Fruit fly (Drosophila melanogaster) whole organism, embryonic: Measurements from ENCODE around the gene CG17777.
A peak's percentile ranks its signal among the peaks of the same experiment; 100 is the strongest.

Source experiments
- Abd-B ChIP-seq: fragments of 200-800 bp; sonication (Bioruptor generic); optimal IDR thresholded peaks from 2 replicates; lab custom pipeline; 2018; ENCODE audit warnings: missing biosample characterization, mild to moderate bottlenecking, missing genetic modification characterization, moderate library complexity
- Atf6 ChIP-seq: fragments of 200-800 bp; sonication (Bioruptor generic); IDR thresholded peaks from 2 replicates; pipeline ENCODE4 v1.3.6; 2022; ENCODE audit warnings: missing biosample characterization, missing genetic modification characterization
- CG10274 ChIP-seq: fragments of 200-800 bp; sonication (Bioruptor generic); optimal IDR thresholded peaks from 3 replicates; lab custom pipeline; 2017; ENCODE audit warnings: missing biosample characterization, mild to moderate bottlenecking, missing genetic modification characterization
- CG11696 ChIP-seq: fragments of 200-800 bp; sonication (Bioruptor generic); IDR thresholded peaks from 2 replicates; pipeline ENCODE4 v1.3.6; 2022; ENCODE audit warnings: missing biosample characterization, missing genetic modification characterization
- CG12236 ChIP-seq: fragments of 200-800 bp; sonication (Bioruptor generic); optimal IDR thresholded peaks from 2 replicates; lab custom pipeline; 2016; ENCODE audit warnings: missing biosample characterization, missing genetic modification characterization
- CG12659 ChIP-seq: fragments of 200-800 bp; sonication (Bioruptor generic); optimal IDR thresholded peaks from 3 replicates; lab custom pipeline; 2017; ENCODE audit warnings: mild to moderate bottlenecking, missing biosample characterization, missing genetic modification reagents, missing genetic modification characterization
- CG12769 ChIP-seq: fragments of 200-800 bp; sonication (Bioruptor generic); optimal IDR thresholded peaks from 2 replicates; lab custom pipeline; 2019; ENCODE audit warnings: missing biosample characterization, mild to moderate bottlenecking, missing genetic modification characterization, moderate library complexity
- CG14050 ChIP-seq: fragments of 200-800 bp; sonication (Bioruptor generic); IDR thresholded peaks from 3 replicates; pipeline ENCODE4 v1.3.6; 2022; ENCODE audit warnings: missing biosample characterization, missing genetic modification characterization
- CG1529 ChIP-seq: fragments of 200-800 bp; sonication (Bioruptor generic); optimal IDR thresholded peaks from 3 replicates; lab custom pipeline; 2018; ENCODE audit warnings: missing biosample characterization, missing genetic modification characterization
- CG1602 ChIP-seq: fragments of 200-800 bp; sonication (Bioruptor generic); optimal IDR thresholded peaks from 3 replicates; lab custom pipeline; 2016; ENCODE audit warnings: missing biosample characterization, missing genetic modification characterization
- CG17829 ChIP-seq: fragments of 200-800 bp; optimal IDR thresholded peaks from 2 replicates; lab custom pipeline; 2019; ENCODE audit warnings: missing biosample characterization, mild to moderate bottlenecking, missing genetic modification characterization, moderate library complexity
- CG18011 ChIP-seq: fragments of 200-800 bp; sonication (Bioruptor generic); optimal IDR thresholded peaks from 2 replicates; lab custom pipeline; 2017; ENCODE audit warnings: missing biosample characterization, missing genetic modification characterization, mild to moderate bottlenecking, moderate library complexity, missing genotype
- CG2199 ChIP-seq: fragments of 200-800 bp; sonication (Bioruptor generic); IDR thresholded peaks from 3 replicates; pipeline ENCODE4 v1.3.6; 2022; ENCODE audit warnings: missing biosample characterization, missing genetic modification characterization
- CG2712 ChIP-seq: fragments of 200-800 bp; optimal IDR thresholded peaks from 3 replicates; lab custom pipeline; 2019; ENCODE audit warnings: missing biosample characterization, mild to moderate bottlenecking, missing genetic modification characterization, moderate library complexity
- CG2889 ChIP-seq: fragments of 200-800 bp; sonication (Bioruptor generic); IDR thresholded peaks from 3 replicates; pipeline ENCODE4 v1.3.6; 2022; ENCODE audit warnings: missing biosample characterization, missing genetic modification characterization
- CG31388 ChIP-seq: fragments of 200-800 bp; sonication (Bioruptor generic); optimal IDR thresholded peaks from 2 replicates; lab custom pipeline; 2016; ENCODE audit warnings: missing biosample characterization, missing genetic modification characterization
- CG34422 ChIP-seq: fragments of 200-800 bp; sonication (Bioruptor generic); IDR thresholded peaks from 3 replicates; pipeline ENCODE4 v1.3.6; 2022; ENCODE audit warnings: missing biosample characterization, missing genetic modification characterization
- CG3726 ChIP-seq: fragments of 200-800 bp; sonication (Bioruptor generic); IDR thresholded peaks from 3 replicates; pipeline ENCODE4, ENCODE4 v1.3.6; 2022; ENCODE audit warnings: missing biosample characterization, missing genetic modification characterization
- CG3838 ChIP-seq: fragments of 200-800 bp; sonication (Bioruptor generic); optimal IDR thresholded peaks from 3 replicates; lab custom pipeline; 2016; ENCODE audit warnings: missing biosample characterization, missing genetic modification characterization
- CG5180 ChIP-seq: fragments of 200-800 bp; sonication (Bioruptor generic); optimal IDR thresholded peaks from 3 replicates; lab custom pipeline; 2017; ENCODE audit warnings: missing biosample characterization, missing genetic modification characterization, mild to moderate bottlenecking, moderate library complexity, missing genetic modification reagents
- CG7271 ChIP-seq: fragments of 200-800 bp; sonication (Bioruptor generic); optimal IDR thresholded peaks from 2 replicates; lab custom pipeline; 2018; ENCODE audit warnings: missing biosample characterization, mild to moderate bottlenecking, missing genetic modification characterization, moderate library complexity
- CG7839 ChIP-seq: fragments of 200-800 bp; sonication (Bioruptor generic); optimal IDR thresholded peaks from 3 replicates; lab custom pipeline; 2018; ENCODE audit warnings: missing biosample characterization, mild to moderate bottlenecking, missing genetic modification characterization, moderate library complexity
- CG9932 ChIP-seq: fragments of 200-800 bp; sonication (Bioruptor generic); IDR thresholded peaks from 2 replicates; pipeline ENCODE4 v1.3.6; 2022; ENCODE audit warnings: missing biosample characterization, missing genetic modification characterization
- Dek ChIP-seq: fragments of 200-800 bp; sonication (Bioruptor generic); optimal IDR thresholded peaks from 3 replicates; lab custom pipeline; 2019; ENCODE audit warnings: missing biosample characterization, mild to moderate bottlenecking, missing genetic modification characterization, moderate library complexity
- Dll ChIP-seq: fragments of 200-800 bp; sonication (Bioruptor generic); IDR thresholded peaks from 4 replicates; pipeline ENCODE4 v1.3.6; 2022; ENCODE audit warnings: missing biosample characterization, missing genetic modification characterization; ENCODE audit not compliant: partially characterized antibody
- H15 ChIP-seq: fragments of 200-800 bp; sonication (Bioruptor generic); IDR thresholded peaks from 3 replicates; pipeline ENCODE4 v1.3.6; 2022; ENCODE audit warnings: missing biosample characterization, missing genetic modification characterization
- HmgZ ChIP-seq: fragments of 200-800 bp; sonication (Bioruptor generic); optimal IDR thresholded peaks from 2 replicates; lab custom pipeline; 2018; ENCODE audit warnings: missing biosample characterization, mild to moderate bottlenecking, missing genetic modification characterization
- Max ChIP-seq: fragments of 200-800 bp; sonication (Bioruptor generic); optimal IDR thresholded peaks from 2 replicates; lab custom pipeline; 2016; ENCODE audit warnings: missing biosample characterization, mild to moderate bottlenecking, missing genetic modification characterization
- TFAM ChIP-seq: fragments of 200-800 bp; sonication (Bioruptor generic); optimal IDR thresholded peaks from 2 replicates; lab custom pipeline; 2017; ENCODE audit warnings: missing biosample characterization, missing genetic modification characterization, inconsistent platforms
- Usf ChIP-seq: fragments of 200-800 bp; sonication (Bioruptor generic); optimal IDR thresholded peaks from 2 replicates; lab custom pipeline; 2017; ENCODE audit warnings: missing genotype, missing biosample characterization, missing genetic modification characterization
- ap ChIP-seq: fragments of 200-800 bp; sonication (Bioruptor generic); IDR thresholded peaks from 2 replicates; pipeline ENCODE4 v1.3.6; 2022; ENCODE audit warnings: missing biosample characterization, missing genetic modification characterization
- az2 ChIP-seq: fragments of 200-800 bp; sonication (Bioruptor generic); optimal IDR thresholded peaks from 3 replicates; lab custom pipeline; 2016; ENCODE audit warnings: missing biosample characterization, missing genetic modification characterization
- br ChIP-seq: fragments of >200 bp; optimal IDR thresholded peaks from 2 replicates; lab custom pipeline; 2017
- crp ChIP-seq, 2 experiments: fragments of 200-800 bp; sonication (Bioruptor generic); optimal IDR thresholded peaks; 2 replicates in 1 of 2; 3 replicates in 1 of 2; lab custom pipeline; 2017; ENCODE audit warnings: missing biosample characterization in 2 of 2, missing genetic modification characterization in 2 of 2, mild to moderate bottlenecking in 1 of 2, moderate library complexity in 1 of 2
- eve ChIP-seq, 2 experiments: fragments of >200 bp; optimal IDR thresholded peaks; 2 replicates each; lab custom pipeline; 2017; ENCODE audit warnings: missing biosample characterization in 2 of 2, missing genetic modification characterization in 2 of 2
- eyg ChIP-seq: fragments of 200-800 bp; sonication (Bioruptor generic); optimal IDR thresholded peaks from 3 replicates; lab custom pipeline; 2016; ENCODE audit warnings: missing biosample characterization, missing genetic modification characterization
- fru ChIP-seq: fragments of >200 bp; optimal IDR thresholded peaks from 2 replicates; lab custom pipeline; 2017
- gsb ChIP-seq: fragments of 200-800 bp; sonication (Bioruptor generic); IDR thresholded peaks from 2 replicates; pipeline ENCODE4 v1.3.6; 2022; ENCODE audit warnings: missing biosample characterization, missing genetic modification characterization
- ham ChIP-seq: fragments of 200-800 bp; sonication (Bioruptor generic); IDR thresholded peaks from 2 replicates; pipeline ENCODE4 v1.3.6; 2022; ENCODE audit warnings: missing biosample characterization, missing genetic modification characterization
- lola ChIP-seq, 3 experiments: fragments of >200 bp in 2 of 3; fragments of 200-800 bp in 1 of 3; sonication (Bioruptor generic) in 1 of 3; optimal IDR thresholded peaks; 2 replicates each; lab custom pipeline; 2017 to 2019; ENCODE audit warnings: missing biosample characterization in 3 of 3, missing genetic modification characterization in 3 of 3, mild to moderate bottlenecking in 1 of 3, moderate library complexity in 1 of 3
- nau ChIP-seq: fragments of 200-800 bp; sonication (Bioruptor generic); optimal IDR thresholded peaks from 3 replicates; lab custom pipeline; 2017; ENCODE audit warnings: missing biosample characterization, mild to moderate bottlenecking, missing genetic modification characterization, missing genetic modification reagents
- org-1 ChIP-seq: fragments of 200-800 bp; sonication (Bioruptor generic); optimal IDR thresholded peaks from 2 replicates; lab custom pipeline; 2017; ENCODE audit warnings: missing biosample characterization, missing genetic modification characterization
- otp ChIP-seq: fragments of 200-800 bp; sonication (Bioruptor generic); IDR thresholded peaks from 3 replicates; pipeline ENCODE4, ENCODE4 v1.3.6; 2022; ENCODE audit warnings: missing biosample characterization, missing genetic modification characterization
- pb ChIP-seq: fragments of 200-800 bp; sonication (Bioruptor generic); optimal IDR thresholded peaks from 3 replicates; lab custom pipeline; 2016; ENCODE audit warnings: missing biosample characterization, missing genetic modification characterization
- row ChIP-seq: fragments of 200-800 bp; sonication (Bioruptor generic); IDR thresholded peaks from 3 replicates; pipeline ENCODE4 v1.3.6; 2022; ENCODE audit warnings: missing biosample characterization, missing genetic modification characterization
- sc ChIP-seq, 3 experiments: fragments of >200 bp in 2 of 3; fragments of 200-800 bp in 1 of 3; sonication (Bioruptor generic) in 1 of 3; optimal IDR thresholded peaks; 2 replicates in 2 of 3; 3 replicates in 1 of 3; lab custom pipeline; 2017; ENCODE audit warnings: mild to moderate bottlenecking in 1 of 3, missing biosample characterization in 1 of 3, missing genetic modification characterization in 1 of 3, missing genetic modification reagents in 1 of 3
- tll ChIP-seq, 2 experiments: fragments of 200-800 bp in 1 of 2; fragments of >200 bp in 1 of 2; sonication (Bioruptor generic) in 1 of 2; optimal IDR thresholded peaks; 2 replicates each; lab custom pipeline; 2017 to 2019; ENCODE audit warnings: missing biosample characterization in 2 of 2, missing genetic modification characterization in 2 of 2, mild to moderate bottlenecking in 1 of 2, moderate library complexity in 1 of 2
- ttk ChIP-seq: fragments of 200-800 bp; sonication (Bioruptor generic); IDR thresholded peaks from 2 replicates; pipeline ENCODE4 v2.1.2; 2022; ENCODE audit warnings: missing biosample characterization, missing genetic modification characterization
- usp ChIP-seq: fragments of >200 bp; optimal IDR thresholded peaks from 2 replicates; lab custom pipeline; 2017; ENCODE audit warnings: missing biosample characterization, missing genetic modification characterization
- vvl ChIP-seq: fragments of 200-800 bp; sonication (Bioruptor generic); IDR thresholded peaks from 2 replicates; pipeline ENCODE4 v1.3.6; 2022; ENCODE audit warnings: missing biosample characterization, missing genetic modification characterization
- zen ChIP-seq: fragments of 200-800 bp; sonication (Bioruptor generic); optimal IDR thresholded peaks from 3 replicates; lab custom pipeline; 2018; ENCODE audit warnings: missing biosample characterization, mild to moderate bottlenecking, missing genetic modification characterization, moderate library complexity

Gene CG17777

DNA sequence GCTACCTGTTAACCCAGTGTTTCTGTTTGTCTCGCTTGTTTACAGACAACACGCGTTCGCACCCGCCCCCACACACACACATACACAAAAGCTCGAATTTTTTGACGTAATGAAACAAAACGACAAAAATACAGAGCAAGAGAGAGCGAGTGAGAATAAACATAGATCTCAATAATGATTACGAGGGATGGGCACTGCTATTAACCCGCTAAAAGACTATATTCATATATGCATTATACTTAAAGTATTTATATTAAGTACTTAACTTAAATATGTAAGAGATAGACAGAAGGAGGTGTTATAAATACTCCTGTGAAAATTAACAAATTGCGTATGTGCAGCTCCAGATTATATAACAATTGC lies 44.8 kb upstream of the CG17777 start (continued):
- no peak for TF ChIP-seq CG1602 (GFP tag; lab: Kevin White, UChicago)
- peak; percentile 51 for TF ChIP-seq CG7839
- TF ChIP-seq CG34422 (GFP tag; lab: Robert Waterston, UW): peak; percentile 28; the same call in 1 of the 3 replicates
- peak; percentile 28 for TF ChIP-seq Max
- TF ChIP-seq Atf6 (GFP tag; lab: Robert Waterston, UW): peak; percentile 58; the same call in 1 of the 2 replicates
- TF ChIP-seq nau (GFP tag; lab: Kevin White, UChicago): peak; percentile 62
- TF ChIP-seq CG7271 (tag; lab: Kevin White, UChicago): no peak
- no peak for TF ChIP-seq HmgZ (tag; lab: Kevin White, UChicago)
- TF ChIP-seq CG31388: no peak
- TF ChIP-seq CG12236: no peak
- no peak for TF ChIP-seq ap (GFP tag; lab: Robert Waterston, UW)
- TF ChIP-seq CG3726 (GFP tag; lab: Robert Waterston, UW): no peak
- no peak for TF ChIP-seq fru
- TF ChIP-seq br (lab: Kevin White, UChicago): no peak
- TF ChIP-seq crp (GFP tag; optimal IDR thresholded peaks at IDR 0.05; lab: Kevin White, UChicago): no peak
- no peak for TF ChIP-seq Dll
- TF ChIP-seq CG5180 (GFP tag; lab: Kevin White, UChicago): peak; percentile 30
- peak; percentile 13 for TF ChIP-seq az2 (GFP tag; lab: Kevin White, UChicago)
- no peak for TF ChIP-seq CG10274
- TF ChIP-seq vvl: peak; percentile 64
- peak; percentile 43 for TF ChIP-seq Dek (tag; lab: Kevin White, UChicago)
- no peak for TF ChIP-seq Usf (GFP tag; lab: Kevin White, UChicago)
- no peak for TF ChIP-seq TFAM
- TF ChIP-seq H15 (GFP tag; lab: Robert Waterston, UW): no peak
- peak; percentile 60 for TF ChIP-seq CG9932 (GFP tag; lab: Robert Waterston, UW)
- peak; percentile 46; the same call in 1 of the 3 replicates for TF ChIP-seq CG14050 (GFP tag; lab: Robert Waterston, UW)
- peak; percentile 74 for TF ChIP-seq row (GFP tag; lab: Robert Waterston, UW)
- TF ChIP-seq CG2889: no peak
- TF ChIP-seq lola (GFP tag; optimal IDR thresholded peaks at IDR 0.05; lab: Kevin White, UChicago): no peak
- no peak for TF ChIP-seq sc (optimal IDR thresholded peaks at IDR 0.05; lab: Kevin White, UChicago)
- TF ChIP-seq sc (GFP tag; optimal IDR thresholded peaks at IDR 0.05; lab: Kevin White, UChicago): peak; percentile 10
- no peak for TF ChIP-seq usp
- no peak for TF ChIP-seq Abd-B (GFP tag; lab: Kevin White, UChicago)
- no peak for TF ChIP-seq pb
- TF ChIP-seq CG2712: peak; percentile 15
- peak; percentile 56 for TF ChIP-seq CG12769 (tag; lab: Kevin White, UChicago)
- TF ChIP-seq eve (GFP tag; optimal IDR thresholded peaks at IDR 0.05; lab: Kevin White, UChicago): no peak
- peak; percentile 21 for TF ChIP-seq CG12659
- TF ChIP-seq CG2199 (GFP tag; lab: Robert Waterston, UW): no peak
- 0 out of 3 replicates have a peak, but pooled peaks have one; percentile 35 for TF ChIP-seq otp (GFP tag; lab: Robert Waterston, UW)
- no peak for TF ChIP-seq CG18011 (GFP tag; lab: Kevin White, UChicago)
- no peak for TF ChIP-seq ttk (GFP tag; lab: Robert Waterston, UW)
- TF ChIP-seq gsb (GFP tag; lab: Robert Waterston, UW): peak; percentile 31; the same call in 1 of the 2 replicates
- TF ChIP-seq tll (GFP tag; optimal IDR thresholded peaks at IDR 0.05; lab: Kevin White, UChicago): no peak
- TF ChIP-seq org-1 (GFP tag; lab: Kevin White, UChicago): peak; percentile 21
- peak; percentile 57 for TF ChIP-seq CG1529 (GFP tag; lab: Kevin White, UChicago)
- TF ChIP-seq CG3838 (GFP tag; lab: Kevin White, UChicago): peak; percentile 43
- TF ChIP-seq zen (tag; lab: Kevin White, UChicago): no peak
- 0 out of 2 replicates have a peak, but pooled peaks have one; percentile 7 for TF ChIP-seq CG11696 (GFP tag; lab: Robert Waterston, UW)
- TF ChIP-seq eyg: no peak
- TF ChIP-seq ham (GFP tag; lab: Robert Waterston, UW): no peak
- no peak for TF ChIP-seq CG17829 (tag; lab: Kevin White, UChicago)
